Worm (Caenorhabditis elegans): ENCODE results near the gene F46H5.4.

Gene F46H5.4

ce11 chrX:7254558-7254957 lies at the start of gene F46H5.4:
F46H5.4 (minus strand) TSS chrX:7254610.
- TF ChIP-seq pbrm-1 (GFP tag; IDR thresholded peaks at IDR 0.05) (no peak), attf-3 (GFP tag; conservative IDR thresholded peaks at IDR 0.05) (peak; percentile 81), nhr-80 (tag; optimal IDR thresholded peaks at IDR 0.05) (peak; percentile 25), ceh-91 (GFP tag; IDR thresholded peaks at IDR 0.05) (no peak), egrh-3 (GFP tag; IDR thresholded peaks at IDR 0.05) (no peak), ceh-100 (GFP tag; IDR thresholded peaks at IDR 0.05) (no peak)

ce11 chrX:7303115-7303514 lies 48.7 kb upstream of the F46H5.4 start:
- TF ChIP-seq nhr-80 (tag; optimal IDR thresholded peaks at IDR 0.05): peak; percentile 59
- TF ChIP-seq mel-28 (tag; optimal IDR thresholded peaks at IDR 0.05; ENCODE audit: borderline replicate concordance): no peak

- TF ChIP-seq lin-35 (GFP tag; optimal IDR thresholded peaks at IDR 0.05) (no peak), Y53G8AR.9 (GFP tag; conservative IDR thresholded peaks at IDR 0.05) (no peak), gei-17 (GFP tag; optimal IDR thresholded peaks at IDR 0.05) (no peak), B0261.1 (tag; optimal IDR thresholded peaks at IDR 0.05) (no peak), ztf-26 (tag; optimal IDR thresholded peaks at IDR 0.05) (no peak), ztf-28 (GFP tag; IDR thresholded peaks at IDR 0.05) (no peak), egl-18 (GFP tag; IDR thresholded peaks at IDR 0.05) (no peak), ceh-58 (GFP tag; IDR thresholded peaks at IDR 0.05) (no peak), hmg-20 (GFP tag; IDR thresholded peaks at IDR 0.05) (no peak), unc-62 (GFP tag; optimal IDR thresholded peaks at IDR 0.05) (no peak), nfya-2 (GFP tag; IDR thresholded peaks at IDR 0.05) (no peak), rcor-1 (GFP tag; IDR thresholded peaks at IDR 0.05) (no peak), mes-4 (tag; optimal IDR thresholded peaks at IDR 0.05) (no peak), nhr-179 (tag; optimal IDR thresholded peaks at IDR 0.05) (no peak), F33H1.4 (GFP tag; IDR thresholded peaks at IDR 0.05) (no peak), C17E4.6 (GFP tag; IDR thresholded peaks at IDR 0.05) (no peak), snpc-4 (GFP tag; optimal IDR thresholded peaks at IDR 0.05) (no peak), snpc-4 (tag; optimal IDR thresholded peaks at IDR 0.05) (no peak), ceh-100 (GFP tag; IDR thresholded peaks at IDR 0.05) (no peak), nhr-27 (tag; optimal IDR thresholded peaks at IDR 0.05) (no peak)
These were observed 44.2 kb upstream of the F46H5.4 start, which contains the start of gene K03A1.4 for ce11 chrX:7298652-7299051. K03A1.4 (minus strand) TSS chrX:7298752.

ce11 chrX:7296310-7296709 lies 41.9 kb upstream of the F46H5.4 start:
- TF ChIP-seq zim-3 (tag; optimal IDR thresholded peaks at IDR 0.05) (no peak), atf-7 (tag; optimal IDR thresholded peaks at IDR 0.05) (peak; percentile 44), nhr-80 (tag; optimal IDR thresholded peaks at IDR 0.05) (peak; percentile 96), Y95B8A.8 (GFP tag; IDR thresholded peaks at IDR 0.05) (no peak), let-607 (tag; optimal IDR thresholded peaks at IDR 0.05) (peak; percentile 78 to 91), nfyb-1 (GFP tag; IDR thresholded peaks at IDR 0.05) (no peak), hmg-1.2 (GFP tag; IDR thresholded peaks at IDR 0.05) (0 out of 2 replicates have a peak, but pooled peaks have one; percentile 17), ZK185.1 (tag; optimal IDR thresholded peaks at IDR 0.05; ENCODE audit: poor library complexity, severe bottlenecking) (no peak), cebp-1 (GFP tag; IDR thresholded peaks at IDR 0.05) (no peak), cebp-1 (tag; optimal IDR thresholded peaks at IDR 0.05) (peak; percentile 39), F39B2.1 (GFP tag; IDR thresholded peaks at IDR 0.05) (no peak), dox-1 (GFP tag; IDR thresholded peaks at IDR 0.05) (peak; percentile 60), ztf-22 (GFP tag; optimal IDR thresholded peaks at IDR 0.05) (peak; percentile 53), pbrm-1 (GFP tag; IDR thresholded peaks at IDR 0.05) (0 out of 2 replicates have a peak, but pooled peaks have one; percentile 36), F52B5.7 (tag; optimal IDR thresholded peaks at IDR 0.05) (no peak), lin-54 (GFP tag; optimal IDR thresholded peaks at IDR 0.05) (no peak), nhr-179 (tag; optimal IDR thresholded peaks at IDR 0.05) (no peak), B0336.3 (GFP tag; IDR thresholded peaks at IDR 0.05) (peak; percentile 53; the same call in 1 of the 2 replicates), ceh-100 (GFP tag; IDR thresholded peaks at IDR 0.05) (no peak), hrde-1 (tag; optimal IDR thresholded peaks at IDR 0.05; ENCODE audit: borderline replicate concordance) (no peak), Y79H2A.3 (GFP tag; conservative IDR thresholded peaks at IDR 0.05) (no peak), ets-4 (GFP tag; optimal IDR thresholded peaks at IDR 0.05) (peak; percentile 26), unc-62 (GFP tag; optimal IDR thresholded peaks at IDR 0.05) (peak; percentile 29), C17E4.6 (GFP tag; IDR thresholded peaks at IDR 0.05) (no peak)
